Fruit fly (Drosophila melanogaster) whole organism, prepupa: ENCODE results near the gene DAAM.

ENCODE experiments used
- CG16779 ChIP-seq: fragments of 200-800 bp; sonication (Bioruptor generic); optimal IDR thresholded peaks from 3 replicates; lab custom pipeline; 2017; ENCODE audit warnings: missing biosample characterization, mild to moderate bottlenecking, missing genetic modification characterization
- CG9139 ChIP-seq: fragments of 200-800 bp; sonication (Bioruptor generic); optimal IDR thresholded peaks from 3 replicates; lab custom pipeline; 2017; ENCODE audit warnings: missing biosample characterization, mild to moderate bottlenecking, missing genetic modification characterization
- OdsH ChIP-seq: fragments of 200-800 bp; sonication (Bioruptor generic); optimal IDR thresholded peaks from 3 replicates; lab custom pipeline; 2016; ENCODE audit warnings: missing biosample characterization, missing genetic modification characterization
- Sox102F ChIP-seq: fragments of 200-800 bp; sonication (Bioruptor generic); optimal IDR thresholded peaks from 2 replicates; lab custom pipeline; 2016; ENCODE audit warnings: missing biosample characterization, mild to moderate bottlenecking, missing genetic modification characterization
- cyc ChIP-seq: fragments of 200-800 bp; sonication (Bioruptor generic); optimal IDR thresholded peaks from 3 replicates; lab custom pipeline; 2016; ENCODE audit warnings: missing biosample characterization, missing genetic modification characterization
- fkh ChIP-seq: fragments of 200-800 bp; sonication (Bioruptor generic); optimal IDR thresholded peaks from 3 replicates; lab custom pipeline; 2017; ENCODE audit warnings: missing biosample characterization, mild to moderate bottlenecking, missing genetic modification characterization, moderate library complexity
- salr ChIP-seq, 2 experiments: fragments of 200-800 bp; sonication (Bioruptor generic); optimal IDR thresholded peaks; 3 replicates each; lab custom pipeline; 2016 to 2018; ENCODE audit warnings: missing biosample characterization in 2 of 2, missing genetic modification characterization in 2 of 2, mild to moderate bottlenecking in 1 of 2
- svp ChIP-seq: fragments of 200-800 bp; sonication (Bioruptor generic); peaks from one replicate; lab custom pipeline; 2016; ENCODE audit warnings: missing biosample characterization, missing genetic modification characterization

- no peak for TF ChIP-seq cyc
- no peak for TF ChIP-seq CG16779 (tag; lab: Kevin White, UChicago)
- no peak for TF ChIP-seq Sox102F (GFP tag; lab: Kevin White, UChicago)
- no peak for TF ChIP-seq fkh (GFP tag; lab: Kevin White, UChicago)
- TF ChIP-seq CG9139 (GFP tag; lab: Kevin White, UChicago), result no peak
- TF ChIP-seq OdsH (GFP tag; lab: Kevin White, UChicago), result no peak
- TF ChIP-seq svp (GFP tag; lab: Kevin White, UChicago), result no peak
- no peak for TF ChIP-seq salr (GFP tag; optimal IDR thresholded peaks at IDR 0.05; lab: Kevin White, UChicago)
These were observed 27.1 kb upstream of the DAAM start, which contains the start of gene MTPAP for dm6 chrX:1349255-1349654.
